Worm (Caenorhabditis elegans): ENCODE measurements around the gene clec-61.

DNA sequence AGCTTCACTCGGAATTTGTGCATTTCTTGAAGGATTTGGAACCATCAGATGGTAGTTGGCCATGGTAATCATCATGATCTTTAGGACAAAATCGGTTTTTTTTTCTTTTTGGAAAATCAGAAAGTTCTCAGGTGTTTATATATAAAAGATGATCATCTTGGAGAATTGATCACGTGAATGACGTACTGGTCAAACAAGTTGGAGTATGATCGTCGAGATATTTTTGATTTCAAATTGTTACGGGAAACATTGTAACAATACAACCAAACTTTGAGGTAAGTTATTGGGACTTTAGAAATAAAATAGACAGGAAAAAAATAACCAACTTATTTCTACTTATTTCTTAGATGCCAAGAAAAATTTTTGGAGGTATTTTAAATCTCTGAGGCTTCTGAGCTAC, 28.7 kb upstream of the clec-61 start, which contains the start of gene F59B10.4:
- no peak for TF ChIP-seq ama-1 (optimal IDR thresholded peaks at IDR 0.05)
- TF ChIP-seq nhr-12 (tag; optimal IDR thresholded peaks at IDR 0.05): no peak
- no peak for TF ChIP-seq mdl-1 (tag; optimal IDR thresholded peaks at IDR 0.05)
- TF ChIP-seq nhr-28 (tag; optimal IDR thresholded peaks at IDR 0.05): no peak
- TF ChIP-seq nhr-237 (tag; optimal IDR thresholded peaks at IDR 0.05): no peak
- TF ChIP-seq elt-3 (tag; optimal IDR thresholded peaks at IDR 0.05): no peak
